Worm (Caenorhabditis elegans) whole organism, midembryonic: Measurements from ENCODE around the gene F01D5.3.

Source experiments
- T22C8.4 ChIP-seq: fragments of 200-800 bp; sonication (Bioruptor generic); IDR thresholded peaks from 2 replicates; pipeline ENCODE4 v1.3.6; 2022; ENCODE audit warnings: missing genetic modification characterization, missing compliant biosample characterization
- cog-1 ChIP-seq: sonication (generic microtip); optimal IDR thresholded peaks from 2 replicates; lab custom pipeline; 2016; ENCODE audit warnings: missing genetic modification characterization, missing compliant biosample characterization
- flt-1 ChIP-seq: fragments of 200-800 bp; sonication (Bioruptor generic); IDR thresholded peaks from 2 replicates; pipeline ENCODE4 v1.3.6; 2022; ENCODE audit warnings: missing genetic modification characterization, missing compliant biosample characterization
- klf-2 ChIP-seq: fragments of 200-800 bp; sonication (Bioruptor generic); conservative IDR thresholded peaks from 2 replicates; pipeline ENCODE4 v1.3.6; 2022; ENCODE audit warnings: missing genetic modification reagents, missing genetic modification characterization, missing compliant biosample characterization
- med-1 ChIP-seq: sonication (generic microtip); optimal IDR thresholded peaks from 2 replicates; lab custom pipeline; 2017; ENCODE audit warnings: missing genetic modification characterization, mild to moderate bottlenecking, missing compliant biosample characterization, antibody characterized with exemption, missing genetic modification reagents; ENCODE audit not compliant: insufficient read depth
- ref-1 ChIP-seq: fragments of 200-800 bp; sonication (Bioruptor generic); conservative IDR thresholded peaks from 2 replicates; pipeline ENCODE4 v1.3.6; 2022; ENCODE audit warnings: missing genetic modification reagents, missing genetic modification characterization, missing compliant biosample characterization
- tab-1 ChIP-seq: fragments of 200-800 bp; sonication (Bioruptor generic); IDR thresholded peaks from 2 replicates; pipeline ENCODE4 v1.3.6; 2022; ENCODE audit warnings: missing genetic modification characterization, missing compliant biosample characterization
- ztf-23 ChIP-seq: fragments of 200-800 bp; sonication (Bioruptor generic); IDR thresholded peaks from 2 replicates; pipeline ENCODE4 v1.3.6; 2022; ENCODE audit warnings: missing genetic modification reagents, missing genetic modification characterization, missing compliant biosample characterization
- ztf-29 ChIP-seq: fragments of 200-800 bp; sonication (Bioruptor generic); IDR thresholded peaks from 2 replicates; pipeline ENCODE4 v1.3.6; 2022; ENCODE audit warnings: missing genetic modification reagents, missing genetic modification characterization, missing compliant biosample characterization

The F01D5.3 gene

DNA sequence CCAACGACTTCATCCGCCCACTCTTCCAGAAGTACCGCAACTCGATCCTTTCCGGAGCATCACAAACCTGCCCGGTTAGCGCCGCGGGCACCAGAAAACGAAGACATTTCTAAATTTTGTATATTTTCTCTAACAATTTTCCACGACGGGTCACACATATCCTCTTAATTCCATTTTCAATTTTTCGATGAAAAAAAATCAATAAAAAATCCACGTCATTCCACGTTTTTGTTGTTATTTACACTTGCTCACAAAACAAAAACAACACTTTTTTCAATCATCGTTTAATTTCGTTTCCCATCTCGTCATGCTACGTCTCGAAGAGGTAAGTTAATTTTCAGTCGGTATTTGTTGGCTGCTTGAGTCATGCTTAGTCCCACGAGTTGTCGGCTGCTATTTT, 8.4 kb upstream of the F01D5.3 start, which contains the start of gene F01D5.7:
TSS of gene F01D5.7 (plus strand) at position 301 of the 400 bp plus-strand sequence.
- no peak for TF ChIP-seq T22C8.4 (GFP tag; lab: Robert Waterston, UW)
- TF ChIP-seq flt-1 (GFP tag; lab: Robert Waterston, UW), result no peak
- TF ChIP-seq tab-1 (GFP tag; lab: Robert Waterston, UW), result no peak
- TF ChIP-seq ztf-23 (GFP tag; lab: Robert Waterston, UW), result no peak
- TF ChIP-seq ref-1, result no peak

DNA sequence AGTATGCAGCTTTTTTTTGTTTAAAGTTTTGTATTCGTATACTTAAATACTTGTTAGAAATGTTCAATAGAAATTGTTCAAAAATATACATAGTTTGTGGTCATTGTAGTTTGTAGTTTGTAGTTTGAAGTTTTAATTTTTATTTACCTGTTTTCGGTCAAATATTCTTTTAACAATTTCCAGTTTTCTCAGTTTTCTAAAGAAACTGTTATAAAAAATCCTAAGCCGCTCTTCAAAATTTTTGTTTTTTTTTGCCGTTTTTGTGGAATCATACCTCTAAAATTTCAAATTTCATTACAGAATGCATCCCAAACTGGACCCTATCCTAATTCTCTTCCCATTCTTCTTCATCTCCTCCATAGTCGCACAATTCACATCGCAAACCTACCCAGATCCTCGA, 6.3 kb upstream of the F01D5.3 start, which contains the start of gene F01D5.6:
TSS of gene F01D5.6 (plus strand) at position 301 of the 400 bp plus-strand sequence.
- TF ChIP-seq klf-2, result no peak
- TF ChIP-seq flt-1 (GFP tag; lab: Robert Waterston, UW), result no peak
- no peak for TF ChIP-seq T22C8.4 (GFP tag; lab: Robert Waterston, UW)
- no peak for TF ChIP-seq med-1 (GFP tag; lab: Kevin White, UChicago)
- TF ChIP-seq ztf-29 (GFP tag; lab: Robert Waterston, UW), result no peak
- no peak for TF ChIP-seq ref-1
- no peak for TF ChIP-seq ztf-23 (GFP tag; lab: Robert Waterston, UW)
- TF ChIP-seq tab-1 (GFP tag; lab: Robert Waterston, UW), result no peak
- TF ChIP-seq cog-1 (tag; lab: Kevin White, UChicago), result no peak

DNA sequence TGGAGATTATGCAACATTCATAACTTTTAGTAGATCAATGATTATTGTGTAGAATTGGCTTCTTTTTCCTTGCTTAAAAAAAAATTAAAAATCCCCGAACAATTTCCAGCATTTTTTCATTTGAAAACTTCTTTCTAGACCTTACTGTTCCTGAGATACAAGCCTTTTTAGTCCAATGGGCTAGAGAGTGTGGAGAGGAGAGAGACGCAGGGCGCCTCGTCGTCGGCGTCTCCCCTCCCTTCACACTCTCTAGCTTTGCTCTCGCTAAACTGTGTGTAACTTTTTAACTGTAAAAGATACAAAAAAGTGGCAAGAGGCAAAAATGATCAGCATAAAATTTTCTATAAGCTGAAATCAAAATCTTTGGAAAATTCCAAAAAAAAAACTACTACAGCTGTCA, 5.2 kb upstream of the F01D5.3 start:
- TF ChIP-seq ref-1 (no peak), T22C8.4 (GFP tag; lab: Robert Waterston, UW) (no peak), ztf-23 (GFP tag; lab: Robert Waterston, UW) (no peak), klf-2 (no peak), med-1 (GFP tag; lab: Kevin White, UChicago) (no peak), ztf-29 (GFP tag; lab: Robert Waterston, UW) (no peak), flt-1 (GFP tag; lab: Robert Waterston, UW) (no peak), tab-1 (GFP tag; lab: Robert Waterston, UW) (no peak), cog-1 (tag; lab: Kevin White, UChicago) (no peak)

DNA sequence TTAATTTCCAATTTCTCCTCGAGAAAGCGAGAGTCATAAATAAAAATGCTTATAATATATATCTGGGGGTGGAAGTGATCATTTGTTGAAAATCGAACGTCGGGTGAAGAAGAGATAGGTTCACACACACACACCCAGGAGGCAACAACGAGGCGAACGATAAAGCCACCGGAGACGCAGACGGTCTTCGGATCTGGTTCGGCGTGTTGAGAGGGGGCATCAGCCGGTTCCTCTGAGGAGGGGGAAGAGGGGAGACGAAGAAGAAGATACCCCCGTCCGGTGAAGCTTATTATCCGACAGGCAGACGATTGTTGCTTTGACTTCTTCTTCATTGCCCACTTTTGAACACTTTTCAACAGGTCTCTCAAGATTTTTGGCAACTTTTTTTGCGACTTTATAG, 4.8 kb upstream of the F01D5.3 start:
- TF ChIP-seq tab-1 (GFP tag; lab: Robert Waterston, UW) (no peak), flt-1 (GFP tag; lab: Robert Waterston, UW) (no peak)

DNA sequence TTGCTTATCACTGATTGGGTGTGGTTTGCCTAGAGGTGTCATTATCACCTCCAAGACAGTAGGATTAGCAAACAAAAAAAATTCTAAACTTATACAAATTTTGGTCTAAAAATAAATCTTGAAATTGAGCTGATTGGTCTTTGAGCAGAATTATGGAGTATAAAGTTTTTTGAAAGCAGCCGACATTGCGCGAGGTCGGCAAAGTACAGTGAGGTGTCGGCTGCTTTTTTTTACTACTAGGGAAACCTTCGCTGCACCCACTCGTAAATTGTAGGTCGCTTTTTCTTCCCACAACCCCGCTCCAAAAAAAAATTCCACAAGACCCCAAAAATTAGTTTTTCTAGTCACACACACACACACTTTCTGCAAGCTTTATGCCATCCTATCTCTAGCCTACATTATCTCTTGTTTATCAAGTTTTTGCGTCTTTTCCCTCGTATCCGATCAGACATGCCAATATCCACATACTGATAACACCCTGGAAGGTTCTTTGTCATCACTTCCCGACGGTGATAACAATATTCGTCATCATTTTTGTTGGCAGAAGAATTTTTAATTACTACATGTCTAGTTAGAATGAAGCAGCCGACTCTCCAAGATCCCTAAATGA, 4.0 kb upstream of the F01D5.3 start:
- TF ChIP-seq cog-1 (tag; lab: Kevin White, UChicago) (no peak), klf-2 (no peak), T22C8.4 (GFP tag; lab: Robert Waterston, UW) (no peak), ref-1 (no peak), med-1 (GFP tag; lab: Kevin White, UChicago) (no peak), flt-1 (GFP tag; lab: Robert Waterston, UW) (no peak), ztf-23 (GFP tag; lab: Robert Waterston, UW) (no peak), tab-1 (GFP tag; lab: Robert Waterston, UW) (no peak), ztf-29 (GFP tag; lab: Robert Waterston, UW) (no peak)

DNA sequence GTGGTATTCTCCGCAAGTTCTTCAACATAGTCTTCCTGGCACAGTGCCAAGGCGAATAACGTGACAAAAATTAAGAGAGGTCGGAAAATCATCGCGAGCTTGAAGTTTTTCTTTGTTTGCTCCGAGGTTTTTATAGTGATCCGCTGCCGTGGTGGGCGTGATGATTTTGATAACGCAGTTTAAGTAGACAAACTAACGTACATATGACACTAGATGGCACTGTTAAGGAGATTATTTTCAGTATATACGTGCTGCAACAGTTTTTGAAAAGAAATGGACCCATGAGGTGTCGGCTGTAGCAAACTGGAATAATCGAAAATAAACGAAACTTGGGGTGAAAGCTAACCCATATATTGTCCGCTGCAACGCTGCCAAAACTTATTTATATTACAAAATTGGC, 2.3 kb upstream of the F01D5.3 start, which contains the start of gene F01D5.5:
TSS of gene F01D5.5 (minus strand) at position 101 of the 400 bp plus-strand sequence.
- no peak for TF ChIP-seq flt-1 (GFP tag; lab: Robert Waterston, UW)
- no peak for TF ChIP-seq T22C8.4 (GFP tag; lab: Robert Waterston, UW)
- no peak for TF ChIP-seq ztf-23 (GFP tag; lab: Robert Waterston, UW)
- no peak for TF ChIP-seq ztf-29 (GFP tag; lab: Robert Waterston, UW)
- TF ChIP-seq tab-1 (GFP tag; lab: Robert Waterston, UW), result no peak
- TF ChIP-seq klf-2, result no peak
- TF ChIP-seq med-1 (GFP tag; lab: Kevin White, UChicago), result no peak

DNA sequence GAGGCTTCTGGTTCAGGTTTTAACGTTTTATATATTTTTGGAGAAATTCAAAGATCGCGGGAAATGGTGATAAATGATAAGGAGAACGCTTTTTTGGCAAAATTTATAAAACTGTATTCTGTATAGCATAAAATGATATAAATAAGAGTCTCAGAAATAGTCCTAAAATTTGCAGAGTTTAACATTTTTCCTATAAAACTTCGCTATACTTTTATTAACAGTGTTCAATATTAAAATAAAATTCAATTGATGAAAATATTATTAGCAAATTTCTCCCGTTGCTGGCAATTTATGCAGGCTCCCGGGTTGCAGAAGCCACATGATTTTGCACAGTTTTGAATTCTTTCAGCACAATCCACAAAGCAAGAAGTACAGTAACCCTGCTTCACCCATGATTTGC, 980 bp downstream of the F01D5.3 start, which contains the start of gene F01D5.2:
TSS of gene F01D5.2 (minus strand) at position 101 of the 400 bp plus-strand sequence.
- TF ChIP-seq cog-1 (tag; lab: Kevin White, UChicago) (no peak), ztf-29 (GFP tag; lab: Robert Waterston, UW) (no peak), klf-2 (no peak), ref-1 (no peak), ztf-23 (GFP tag; lab: Robert Waterston, UW) (no peak), med-1 (GFP tag; lab: Kevin White, UChicago) (no peak), tab-1 (GFP tag; lab: Robert Waterston, UW) (no peak)

DNA sequence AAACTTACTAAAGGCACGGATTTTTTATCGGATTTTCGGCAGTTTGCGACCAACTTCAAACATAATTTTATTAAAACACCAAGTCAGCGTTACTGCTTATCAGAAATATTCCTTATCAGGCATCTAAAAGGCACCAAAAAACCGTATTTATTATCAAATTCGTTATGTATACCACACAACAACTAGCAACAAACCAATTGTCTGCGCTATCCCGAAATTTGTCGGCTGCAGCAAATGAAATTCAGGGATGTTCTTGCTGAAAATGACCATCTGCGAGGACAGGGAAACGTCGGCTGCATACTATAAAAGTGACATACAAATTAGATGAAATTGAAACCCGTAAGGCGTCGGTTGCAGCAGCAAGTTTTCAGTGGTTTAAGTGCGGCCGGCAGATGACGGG, 2.0 kb downstream of the F01D5.3 start:
- TF ChIP-seq ztf-29 (GFP tag; lab: Robert Waterston, UW), result no peak
- TF ChIP-seq klf-2, result no peak

DNA sequence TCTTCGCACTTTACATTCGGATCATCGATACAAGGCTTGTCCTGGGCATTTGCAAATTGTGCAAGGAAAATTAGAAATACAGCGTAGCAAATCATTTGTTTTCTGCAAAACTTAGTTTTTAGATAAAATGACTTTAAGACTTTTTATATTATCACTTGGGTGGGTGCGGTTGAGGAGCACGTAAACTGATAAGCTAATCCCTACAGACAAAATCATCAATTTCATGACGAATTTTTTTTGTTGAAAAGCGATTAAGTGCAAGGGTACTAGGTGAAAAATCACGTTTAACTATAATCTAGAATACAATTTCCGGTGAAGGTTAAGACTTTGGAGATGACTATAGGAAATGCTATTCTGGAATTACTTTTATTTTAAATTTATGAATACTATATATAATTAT, 2.5 kb downstream of the F01D5.3 start, which contains the start of gene F01D5.1:
TSS of gene F01D5.1 (minus strand) at position 105 of the 400 bp plus-strand sequence.
- no peak for TF ChIP-seq tab-1 (GFP tag; lab: Robert Waterston, UW)
- TF ChIP-seq cog-1 (tag; lab: Kevin White, UChicago), result no peak
- no peak for TF ChIP-seq flt-1 (GFP tag; lab: Robert Waterston, UW)
- TF ChIP-seq ztf-23 (GFP tag; lab: Robert Waterston, UW), result no peak
- TF ChIP-seq ztf-29 (GFP tag; lab: Robert Waterston, UW), result no peak

DNA sequence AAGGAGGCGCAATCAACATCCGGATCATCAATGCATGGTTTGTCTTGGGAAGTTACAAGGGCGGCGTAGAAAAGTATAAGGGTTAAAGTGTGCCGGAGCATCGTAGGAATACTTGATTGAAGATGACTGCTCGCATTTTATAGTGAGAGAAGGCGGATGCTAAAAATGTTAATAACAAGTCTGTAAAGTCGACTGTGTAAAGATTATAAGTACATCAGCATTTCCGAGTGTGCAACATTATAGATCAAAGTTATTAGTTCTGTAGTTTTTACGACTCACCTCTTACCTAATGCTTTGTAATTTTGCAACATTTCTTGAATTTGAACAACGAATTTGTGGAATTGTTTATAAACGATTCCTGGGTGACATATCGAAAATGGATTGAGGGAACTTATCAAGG, 5.0 kb downstream of the F01D5.3 start, which contains the start of gene Y39G8B.7:
TSS of gene Y39G8B.7 (minus strand) at position 101 of the 400 bp plus-strand sequence.
- TF ChIP-seq ztf-29 (GFP tag; lab: Robert Waterston, UW), result no peak
- TF ChIP-seq med-1 (GFP tag; lab: Kevin White, UChicago), result no peak
- no peak for TF ChIP-seq flt-1 (GFP tag; lab: Robert Waterston, UW)
- no peak for TF ChIP-seq ref-1
- TF ChIP-seq T22C8.4 (GFP tag; lab: Robert Waterston, UW), result no peak
- TF ChIP-seq cog-1 (tag; lab: Kevin White, UChicago), result no peak
- no peak for TF ChIP-seq ztf-23 (GFP tag; lab: Robert Waterston, UW)
- TF ChIP-seq klf-2, result no peak
- TF ChIP-seq tab-1 (GFP tag; lab: Robert Waterston, UW), result no peak
